Fruit fly (Drosophila melanogaster): ENCODE measurements around the gene CG10237.
A peak's percentile ranks its signal among the peaks of the same experiment; 100 is the strongest.

The CG10237 gene

dm6 chr2L:19430343-19430742 is 12.2 kb downstream of the CG10237 start, which contains the start of gene RtcB (continued):
- peak; percentile 98 for TF ChIP-seq CG16813 (GFP tag; IDR thresholded peaks at IDR 0.05; ENCODE audit: partially characterized antibody)
- TF ChIP-seq CG15479 (GFP tag; optimal IDR thresholded peaks at IDR 0.05): no peak
- TF ChIP-seq CoRest (tag; optimal IDR thresholded peaks at IDR 0.05): peak; percentile 71
- TF ChIP-seq CG9932 (GFP tag; IDR thresholded peaks at IDR 0.05): peak; percentile 46; the same call in 1 of the 2 replicates
- TF ChIP-seq CG17186 (GFP tag; optimal IDR thresholded peaks at IDR 0.05): peak; percentile 75
- TF ChIP-seq Ets65A (GFP tag): peak; percentile 42
- TF ChIP-seq nmo (GFP tag; optimal IDR thresholded peaks at IDR 0.05): peak; percentile 74
- peak; percentile 53 for TF ChIP-seq gfzf (GFP tag; optimal IDR thresholded peaks at IDR 0.05)
- no peak for TF ChIP-seq kah (GFP tag; optimal IDR thresholded peaks at IDR 0.05)
- TF ChIP-seq CG32532 (GFP tag; IDR thresholded peaks at IDR 0.05): 0 out of 2 replicates have a peak, but pooled peaks have one; percentile 21
- TF ChIP-seq CG30403 (GFP tag; optimal IDR thresholded peaks at IDR 0.05): no peak
- peak; percentile 68 for TF ChIP-seq pzg (GFP tag; optimal IDR thresholded peaks at IDR 0.05)
- TF ChIP-seq Abd-B (GFP tag; optimal IDR thresholded peaks at IDR 0.05): peak; percentile 31
- peak; percentile 86 for TF ChIP-seq nerfin-2 (GFP tag; IDR thresholded peaks at IDR 0.05; ENCODE audit: partially characterized antibody)
- TF ChIP-seq lilli (GFP tag; optimal IDR thresholded peaks at IDR 0.05): peak; percentile 17
- peak; percentile 18 for TF ChIP-seq CG30020 (tag; optimal IDR thresholded peaks at IDR 0.05)
- TF ChIP-seq ind (GFP tag; optimal IDR thresholded peaks at IDR 0.05): no peak
- peak; percentile 99 for TF ChIP-seq Myb (GFP tag; optimal IDR thresholded peaks at IDR 0.05)
- no peak for TF ChIP-seq CG11247 (GFP tag; IDR thresholded peaks at IDR 0.05)
- peak; percentile 47; the same call in 1 of the 3 replicates for TF ChIP-seq CG17361 (GFP tag; IDR thresholded peaks at IDR 0.05)
- peak; percentile 19 for TF ChIP-seq gem (tag; optimal IDR thresholded peaks at IDR 0.05)
- peak; percentile 91 for TF ChIP-seq tna (GFP tag; IDR thresholded peaks at IDR 0.05; ENCODE audit: partially characterized antibody)
- peak; percentile 98 for TF ChIP-seq knrl (GFP tag; IDR thresholded peaks at IDR 0.05; ENCODE audit: partially characterized antibody)
- TF ChIP-seq mld (GFP tag; IDR thresholded peaks at IDR 0.05; ENCODE audit: partially characterized antibody): peak; percentile 91
- peak; percentile 92 for TF ChIP-seq zen2 (GFP tag; IDR thresholded peaks at IDR 0.05; ENCODE audit: partially characterized antibody)
- TF ChIP-seq CG34422 (GFP tag; IDR thresholded peaks at IDR 0.05): peak; percentile 17; the same call in 1 of the 3 replicates
- TF ChIP-seq Elba2 (GFP tag; optimal IDR thresholded peaks at IDR 0.05): peak; percentile 46
- peak; percentile 35; the same call in 1 of the 2 replicates for TF ChIP-seq slbo (GFP tag; IDR thresholded peaks at IDR 0.05)
- peak; percentile 16 for TF ChIP-seq Dek (tag; optimal IDR thresholded peaks at IDR 0.05)
- peak; percentile 12 for TF ChIP-seq lbe (GFP tag; optimal IDR thresholded peaks at IDR 0.05)
- TF ChIP-seq CG2120 (GFP tag; optimal IDR thresholded peaks at IDR 0.05): peak; percentile 30
- peak; percentile 9 for TF ChIP-seq grau (tag; optimal IDR thresholded peaks at IDR 0.05)
- no peak for TF ChIP-seq slp2 (GFP tag; optimal IDR thresholded peaks at IDR 0.05)
- TF ChIP-seq CG17802 (tag; optimal IDR thresholded peaks at IDR 0.05): peak; percentile 9
- TF ChIP-seq inv (GFP tag; IDR thresholded peaks at IDR 0.05; ENCODE audit: partially characterized antibody): peak; percentile 96
- TF ChIP-seq pb (GFP tag; optimal IDR thresholded peaks at IDR 0.05): no peak
- peak; percentile 64 for TF ChIP-seq ssp (GFP tag; IDR thresholded peaks at IDR 0.05)
- no peak for TF ChIP-seq CG3726 (GFP tag; IDR thresholded peaks at IDR 0.05)
- TF ChIP-seq row (GFP tag; IDR thresholded peaks at IDR 0.05): peak; percentile 62
- TF ChIP-seq CG17829 (tag; optimal IDR thresholded peaks at IDR 0.05): peak; percentile 18
- TF ChIP-seq Dfd (GFP tag; optimal IDR thresholded peaks at IDR 0.05): peak in 1 of 2 experiments; percentile 62
- peak; percentile 95 for TF ChIP-seq amos (GFP tag; IDR thresholded peaks at IDR 0.05; ENCODE audit: partially characterized antibody)
- TF ChIP-seq CG8478 (optimal IDR thresholded peaks at IDR 0.05): peak; percentile 84
- TF ChIP-seq unc-4 (GFP tag; IDR thresholded peaks at IDR 0.05; ENCODE audit: partially characterized antibody): peak; percentile 95
- TF ChIP-seq CG8290 (GFP tag; optimal IDR thresholded peaks at IDR 0.05): peak; percentile 8
- peak in 1 of 2 experiments; percentile 31 for TF ChIP-seq CG8290 (tag; optimal IDR thresholded peaks at IDR 0.05)
- peak; percentile 67 for TF ChIP-seq CG1603 (tag; optimal IDR thresholded peaks at IDR 0.05)
- no peak for TF ChIP-seq CG6854 (GFP tag; optimal IDR thresholded peaks at IDR 0.05)
- TF ChIP-seq Dp (GFP tag; optimal IDR thresholded peaks at IDR 0.05): peak; percentile 67
- peak; percentile 38 for TF ChIP-seq sens (GFP tag)
